Worm (Caenorhabditis elegans): ENCODE data around the gene C05D9.9.

C05D9.9 gene

DNA sequence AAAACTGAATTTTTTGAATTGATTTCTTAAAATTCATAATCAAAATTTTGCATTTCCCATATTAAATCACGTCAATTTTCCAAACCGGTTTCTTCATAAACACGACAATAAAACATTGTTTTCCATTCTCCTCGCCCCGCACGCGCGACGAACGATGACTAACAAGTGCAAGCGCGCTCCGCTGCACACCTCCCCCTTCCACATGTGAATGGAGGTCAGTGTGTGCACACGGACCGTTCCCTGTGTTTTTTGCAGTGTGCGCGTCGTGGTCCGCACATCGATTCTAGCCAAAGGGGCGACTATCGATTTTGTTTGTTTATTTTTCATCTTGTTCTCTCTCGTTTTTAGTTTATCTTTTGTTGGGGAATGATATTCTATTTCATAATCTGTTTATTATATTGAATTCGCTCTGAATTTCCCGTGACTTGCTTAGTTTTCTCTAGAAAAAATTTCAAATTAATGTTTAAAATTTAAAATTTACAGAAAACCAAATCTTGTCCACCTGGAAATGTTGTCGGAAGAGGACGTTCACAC is 4.5 kb upstream of the C05D9.9 start, which contains the start of gene snx-1:
Gene snx-1, plus strand, starts transcription at position 484 of the 534 bp plus-strand sequence.
- TF ChIP-seq pag-3 (tag; optimal IDR thresholded peaks at IDR 0.05; ENCODE audit: borderline replicate concordance, insufficient read depth) (no peak), grh-1 (GFP tag; IDR thresholded peaks at IDR 0.05) (peak; percentile 84), fkh-4 (tag; optimal IDR thresholded peaks at IDR 0.05; ENCODE audit: borderline replicate concordance) (no peak), nhr-237 (tag; optimal IDR thresholded peaks at IDR 0.05) (no peak), fkh-8 (tag; optimal IDR thresholded peaks at IDR 0.05) (no peak), egl-27 (tag; optimal IDR thresholded peaks at IDR 0.05) (no peak), sox-4 (tag; optimal IDR thresholded peaks at IDR 0.05) (no peak), blmp-1 (tag; optimal IDR thresholded peaks at IDR 0.05) (peak; percentile 38), nhr-90 (tag; optimal IDR thresholded peaks at IDR 0.05; ENCODE audit: poor library complexity) (peak; percentile 52), ztf-11 (tag; optimal IDR thresholded peaks at IDR 0.05) (no peak), irx-1 (tag; optimal IDR thresholded peaks at IDR 0.05) (peak; percentile 24), pax-3 (tag; optimal IDR thresholded peaks at IDR 0.05) (no peak), fkh-10 (GFP tag; optimal IDR thresholded peaks at IDR 0.05) (no peak), nhr-11 (tag; optimal IDR thresholded peaks at IDR 0.05) (no peak), xbp-1 (tag; optimal IDR thresholded peaks at IDR 0.05) (peak; percentile 27), dsc-1 (tag; optimal IDR thresholded peaks at IDR 0.05) (no peak), dpl-1 (GFP tag; optimal IDR thresholded peaks at IDR 0.05) (peak in 2 of 3 experiments; percentile 29 to 34), zip-4 (GFP tag; optimal IDR thresholded peaks at IDR 0.05) (no peak), snu-23 (GFP tag; optimal IDR thresholded peaks at IDR 0.05) (peak; percentile 74), nhr-28 (tag; optimal IDR thresholded peaks at IDR 0.05) (no peak), snpc-4 (tag; optimal IDR thresholded peaks at IDR 0.05) (no peak), rnt-1 (tag; optimal IDR thresholded peaks at IDR 0.05) (peak; percentile 47), tlp-1 (tag; optimal IDR thresholded peaks at IDR 0.05) (no peak), nhr-76 (tag; optimal IDR thresholded peaks at IDR 0.05) (no peak), efl-3 (GFP tag; optimal IDR thresholded peaks at IDR 0.05) (no peak), elt-2 (tag; optimal IDR thresholded peaks at IDR 0.05) (no peak), jun-1 (tag; optimal IDR thresholded peaks at IDR 0.05) (peak; percentile 57), unc-98 (GFP tag; IDR thresholded peaks at IDR 0.05) (no peak), hlh-4 (tag; optimal IDR thresholded peaks at IDR 0.05) (no peak), fos-1 (tag; optimal IDR thresholded peaks at IDR 0.05) (peak; percentile 13), lir-3 (tag; optimal IDR thresholded peaks at IDR 0.05; ENCODE audit: poor library complexity) (no peak), lin-14 (GFP tag; optimal IDR thresholded peaks at IDR 0.05) (peak; percentile 88), lin-13 (GFP tag; optimal IDR thresholded peaks at IDR 0.05) (no peak), aha-1 (tag; optimal IDR thresholded peaks at IDR 0.05) (no peak), ama-1 (optimal IDR thresholded peaks at IDR 0.05) (no peak), ceh-90 (tag; optimal IDR thresholded peaks at IDR 0.05) (no peak), unc-86 (tag; optimal IDR thresholded peaks at IDR 0.05) (peak; percentile 0), nhr-19 (GFP tag; conservative IDR thresholded peaks at IDR 0.05) (no peak), C04F5.9 (tag; optimal IDR thresholded peaks at IDR 0.05) (no peak), lin-15B (tag; optimal IDR thresholded peaks at IDR 0.05) (peak; percentile 37), swsn-7 (tag; optimal IDR thresholded peaks at IDR 0.05) (peak; percentile 33), ces-1 (GFP tag; optimal IDR thresholded peaks at IDR 0.05) (no peak), lsy-2 (tag; optimal IDR thresholded peaks at IDR 0.05) (peak; percentile 10 to 49), sup-37 (GFP tag; optimal IDR thresholded peaks at IDR 0.05) (no peak), ceh-8 (GFP tag; optimal IDR thresholded peaks at IDR 0.05) (no peak), nhr-47 (tag; optimal IDR thresholded peaks at IDR 0.05) (peak; percentile 57), egl-13 (tag; optimal IDR thresholded peaks at IDR 0.05) (no peak), zag-1 (tag; optimal IDR thresholded peaks at IDR 0.05) (no peak), C34B4.2 (tag; optimal IDR thresholded peaks at IDR 0.05) (no peak), mep-1 (tag; optimal IDR thresholded peaks at IDR 0.05) (peak; percentile 35), nhr-71 (tag; optimal IDR thresholded peaks at IDR 0.05) (peak; percentile 57), Y116A8C.19 (tag; optimal IDR thresholded peaks at IDR 0.05; ENCODE audit: borderline replicate concordance) (no peak), ceh-63 (GFP tag; optimal IDR thresholded peaks at IDR 0.05) (no peak)
